Fruit fly (Drosophila melanogaster): ENCODE data around the gene chm.

chm gene

dm6 chr2L:7396962-7397361 is 15.3 kb upstream of the chm start (continued):
- TF ChIP-seq cyc (GFP tag; optimal IDR thresholded peaks at IDR 0.05) = peak; percentile 62
- TF ChIP-seq Hr4 (GFP tag; optimal IDR thresholded peaks at IDR 0.05) = peak; percentile 66
- no peak for TF ChIP-seq dac (GFP tag; optimal IDR thresholded peaks at IDR 0.05)
- peak; percentile 67 for TF ChIP-seq CG11762 (GFP tag; optimal IDR thresholded peaks at IDR 0.05; ENCODE audit: insufficient read depth)
- peak; percentile 86 for TF ChIP-seq CG10669 (GFP tag; optimal IDR thresholded peaks at IDR 0.05)
- TF ChIP-seq Sox15 (GFP tag; optimal IDR thresholded peaks at IDR 0.05) = peak; percentile 58
- peak; percentile 47 for TF ChIP-seq vri (GFP tag; optimal IDR thresholded peaks at IDR 0.05)
- TF ChIP-seq fkh (GFP tag; optimal IDR thresholded peaks at IDR 0.05) = no peak
- TF ChIP-seq topi (GFP tag; optimal IDR thresholded peaks at IDR 0.05) = peak; percentile 66
- TF ChIP-seq CG34406 (GFP tag; optimal IDR thresholded peaks at IDR 0.05) = peak; percentile 62
- peak; percentile 83 for TF ChIP-seq Eip75B (GFP tag; optimal IDR thresholded peaks at IDR 0.05)
- peak; percentile 58 for TF ChIP-seq CG1621 (tag; optimal IDR thresholded peaks at IDR 0.05)
- TF ChIP-seq CG15336 (GFP tag; IDR thresholded peaks at IDR 0.05) = peak; percentile 52; the same call in 1 of the 2 replicates
- TF ChIP-seq Eip93F (GFP tag; optimal IDR thresholded peaks at IDR 0.05) = no peak
- peak; percentile 72 for TF ChIP-seq Met (GFP tag; optimal IDR thresholded peaks at IDR 0.05)
- peak; percentile 9 for TF ChIP-seq CG6854 (GFP tag; optimal IDR thresholded peaks at IDR 0.05)
- TF ChIP-seq Hr39 (GFP tag; optimal IDR thresholded peaks at IDR 0.05) = peak; percentile 68
- peak; percentile 65 for TF ChIP-seq CG10631 (GFP tag; optimal IDR thresholded peaks at IDR 0.05)

dm6 chr2L:7397746-7398145 is 14.5 kb upstream of the chm start:
- no peak for TF ChIP-seq fkh (GFP tag; optimal IDR thresholded peaks at IDR 0.05)
- no peak for TF ChIP-seq dsx (GFP tag; optimal IDR thresholded peaks at IDR 0.05; ENCODE audit: poor library complexity, severe bottlenecking)
- no peak for TF ChIP-seq CG1621 (tag; optimal IDR thresholded peaks at IDR 0.05)
- TF ChIP-seq Ets96B (tag; optimal IDR thresholded peaks at IDR 0.05) = no peak
- TF ChIP-seq CG10631 (GFP tag; optimal IDR thresholded peaks at IDR 0.05) = no peak
- no peak for TF ChIP-seq eg (GFP tag; IDR thresholded peaks at IDR 0.05)
- no peak for TF ChIP-seq CG6808 (GFP tag; optimal IDR thresholded peaks at IDR 0.05)
- no peak for TF ChIP-seq OdsH (GFP tag; optimal IDR thresholded peaks at IDR 0.05)
- TF ChIP-seq vri (GFP tag; optimal IDR thresholded peaks at IDR 0.05) = no peak
- no peak for TF ChIP-seq fd59A (GFP tag; optimal IDR thresholded peaks at IDR 0.05)
- TF ChIP-seq Blimp-1 (GFP tag; optimal IDR thresholded peaks at IDR 0.05) = no peak
- no peak for TF ChIP-seq CG3919 (GFP tag; optimal IDR thresholded peaks at IDR 0.05)
- no peak for TF ChIP-seq Eip93F (GFP tag; optimal IDR thresholded peaks at IDR 0.05)
- no peak for TF ChIP-seq lz (GFP tag; optimal IDR thresholded peaks at IDR 0.05)

- TF ChIP-seq CG1621 (tag; optimal IDR thresholded peaks at IDR 0.05) (no peak), CG11762 (GFP tag; optimal IDR thresholded peaks at IDR 0.05; ENCODE audit: insufficient read depth) (no peak), salr (GFP tag; optimal IDR thresholded peaks at IDR 0.05) (no peak)
These were observed 13.7 kb upstream of the chm start, which contains the start of gene CG5160 for dm6 chr2L:7398528-7398927. Gene CG5160, minus strand, starts transcription at chr2L:7398750.

dm6 chr2L:7401025-7401424 is 11.2 kb upstream of the chm start, which contains the start of gene CG5171:
Gene CG5171, plus strand, starts transcription at chr2L:7401335.
- TF ChIP-seq fd85E (GFP tag; optimal IDR thresholded peaks at IDR 0.05) (no peak), dsx (GFP tag; optimal IDR thresholded peaks at IDR 0.05; ENCODE audit: poor library complexity, severe bottlenecking) (no peak), CG7368 (GFP tag; optimal IDR thresholded peaks at IDR 0.05) (no peak), CG6808 (GFP tag; optimal IDR thresholded peaks at IDR 0.05) (no peak), CG32006 (GFP tag; optimal IDR thresholded peaks at IDR 0.05) (no peak), CG31627 (GFP tag; optimal IDR thresholded peaks at IDR 0.05) (no peak)

dm6 chr2L:7401627-7402026 is 10.6 kb upstream of the chm start:
- TF ChIP-seq CG8119 (GFP tag; IDR thresholded peaks at IDR 0.05) (peak; percentile 53; the same call in 2 of the 3 replicates), CG31627 (GFP tag; optimal IDR thresholded peaks at IDR 0.05) (no peak), eg (GFP tag; IDR thresholded peaks at IDR 0.05) (peak; percentile 71; the same call in 2 of the 3 replicates), Smox (GFP tag; optimal IDR thresholded peaks at IDR 0.05) (no peak), CG15336 (GFP tag; IDR thresholded peaks at IDR 0.05) (peak; percentile 60; the same call in 1 of the 2 replicates), CG6276 (GFP tag; optimal IDR thresholded peaks at IDR 0.05) (no peak), svp (GFP tag) (peak; percentile 55), Eip93F (GFP tag; optimal IDR thresholded peaks at IDR 0.05) (no peak), Sox14 (GFP tag; optimal IDR thresholded peaks at IDR 0.05) (no peak), fkh (GFP tag; optimal IDR thresholded peaks at IDR 0.05) (peak; percentile 76), CG10669 (GFP tag; optimal IDR thresholded peaks at IDR 0.05) (no peak), Eip75B (GFP tag; optimal IDR thresholded peaks at IDR 0.05) (no peak), Hr4 (GFP tag; optimal IDR thresholded peaks at IDR 0.05) (peak; percentile 53)
